Fruit fly (Drosophila melanogaster): ENCODE data around the gene CG42460.

CG42460 gene

DNA sequence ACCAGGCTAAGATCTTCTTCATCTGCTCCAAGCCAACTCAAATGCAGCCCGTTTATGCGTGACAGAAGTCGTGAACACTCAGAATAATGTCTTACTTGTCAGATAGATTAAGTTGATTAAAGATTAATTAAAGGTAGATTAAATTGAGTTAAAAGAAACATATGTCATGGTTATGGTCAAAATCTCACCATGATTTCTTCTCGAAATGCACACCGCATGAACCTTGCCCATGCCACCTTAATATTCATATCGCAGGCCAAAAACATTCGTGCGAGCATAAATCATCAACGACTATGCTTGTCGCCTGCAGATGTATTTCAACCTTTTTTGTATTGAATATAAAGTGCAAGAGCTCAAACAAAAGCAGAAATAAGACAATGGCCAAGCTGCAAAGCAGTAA, 48.8 kb upstream of the CG42460 start (continued):
- TF ChIP-seq unc-4 (GFP tag; IDR thresholded peaks at IDR 0.05; ENCODE audit: partially characterized antibody) (no peak), her (GFP tag; optimal IDR thresholded peaks at IDR 0.05) (no peak), nmo (GFP tag; optimal IDR thresholded peaks at IDR 0.05) (peak; percentile 45), H2.0 (GFP tag; IDR thresholded peaks at IDR 0.05) (peak; percentile 15; the same call in 1 of the 2 replicates), scrt (GFP tag; optimal IDR thresholded peaks at IDR 0.05) (peak; percentile 34), CG13624 (GFP tag; optimal IDR thresholded peaks at IDR 0.05) (no peak), chm (GFP tag; IDR thresholded peaks at IDR 0.05) (peak; percentile 50; the same call in 1 of the 2 replicates), bbx (GFP tag; IDR thresholded peaks at IDR 0.05; ENCODE audit: partially characterized antibody) (no peak), Oli (tag; optimal IDR thresholded peaks at IDR 0.05) (peak; percentile 66), CG3838 (GFP tag; optimal IDR thresholded peaks at IDR 0.05) (no peak), mirr (GFP tag; optimal IDR thresholded peaks at IDR 0.05) (no peak), Dad (GFP tag; optimal IDR thresholded peaks at IDR 0.05) (no peak), lilli (GFP tag; optimal IDR thresholded peaks at IDR 0.05) (no peak), HLHmδ (GFP tag; optimal IDR thresholded peaks at IDR 0.05) (no peak), CG1233 (GFP tag; optimal IDR thresholded peaks at IDR 0.05) (peak; percentile 50), CG7928 (GFP tag; optimal IDR thresholded peaks at IDR 0.05) (no peak), gcm (GFP tag; optimal IDR thresholded peaks at IDR 0.05) (peak; percentile 51), CG14965 (GFP tag; optimal IDR thresholded peaks at IDR 0.05; ENCODE audit: borderline replicate concordance) (no peak), Xrp1 (GFP tag; IDR thresholded peaks at IDR 0.05) (peak; percentile 56; the same call in 1 of the 2 replicates), amos (GFP tag; IDR thresholded peaks at IDR 0.05; ENCODE audit: partially characterized antibody) (no peak), Hr39 (optimal IDR thresholded peaks at IDR 0.05) (no peak), chn (GFP tag; optimal IDR thresholded peaks at IDR 0.05) (peak; percentile 38), pros (GFP tag; optimal IDR thresholded peaks at IDR 0.05) (no peak), CG7556 (GFP tag; optimal IDR thresholded peaks at IDR 0.05) (no peak), CG8478 (optimal IDR thresholded peaks at IDR 0.05) (no peak), bsh (GFP tag; optimal IDR thresholded peaks at IDR 0.05) (peak; percentile 46 to 80), CG14441 (GFP tag; IDR thresholded peaks at IDR 0.05) (peak; percentile 61), CG34422 (GFP tag; IDR thresholded peaks at IDR 0.05) (peak; percentile 67; the same call in 2 of the 3 replicates), CG34224 (GFP tag; IDR thresholded peaks at IDR 0.05; ENCODE audit: partially characterized antibody) (no peak), CG12236 (GFP tag; optimal IDR thresholded peaks at IDR 0.05) (no peak), stc (GFP tag; IDR thresholded peaks at IDR 0.05) (peak; percentile 80), CG10654 (GFP tag; optimal IDR thresholded peaks at IDR 0.05) (no peak), ken (GFP tag; IDR thresholded peaks at IDR 0.05) (0 out of 3 replicates have a peak, but pooled peaks have one; percentile 35), luna (GFP tag; optimal IDR thresholded peaks at IDR 0.05) (no peak), fd102C (GFP tag; optimal IDR thresholded peaks at IDR 0.05) (no peak), Nf-YC (tag; optimal IDR thresholded peaks at IDR 0.05) (peak; percentile 40), shn (GFP tag; optimal IDR thresholded peaks at IDR 0.05) (no peak), CG33213 (GFP tag; optimal IDR thresholded peaks at IDR 0.05) (no peak), twi (tag; optimal IDR thresholded peaks at IDR 0.05) (no peak), run (tag; optimal IDR thresholded peaks at IDR 0.05) (peak; percentile 14), Mes4 (GFP tag; optimal IDR thresholded peaks at IDR 0.05) (no peak), CG12219 (GFP tag; optimal IDR thresholded peaks at IDR 0.05) (peak; percentile 56), CG12942 (GFP tag; optimal IDR thresholded peaks at IDR 0.05) (no peak), mld (GFP tag; IDR thresholded peaks at IDR 0.05; ENCODE audit: partially characterized antibody) (no peak), z (GFP tag; IDR thresholded peaks at IDR 0.05) (no peak), aop (GFP tag; IDR thresholded peaks at IDR 0.05) (no peak), tll (GFP tag; optimal IDR thresholded peaks at IDR 0.05) (no peak), CG17328 (GFP tag; IDR thresholded peaks at IDR 0.05) (peak; percentile 72), CG18619 (GFP tag; optimal IDR thresholded peaks at IDR 0.05) (no peak), slou (GFP tag; optimal IDR thresholded peaks at IDR 0.05) (no peak), CG3407 (GFP tag; optimal IDR thresholded peaks at IDR 0.05) (peak; percentile 45), Gsc (GFP tag; IDR thresholded peaks at IDR 0.05) (no peak)
